Fruit fly (Drosophila melanogaster) whole organism, embryonic: Measurements from ENCODE around the gene IntS6.

Experiments used
- Antp ChIP-seq: fragments of 200-800 bp; sonication (Bioruptor generic); optimal IDR thresholded peaks from 3 replicates; lab custom pipeline; 2016; ENCODE audit warnings: missing biosample characterization, missing genetic modification characterization
- B-H1 ChIP-seq: fragments of 200-800 bp; sonication (Bioruptor generic); IDR thresholded peaks from 3 replicates; pipeline ENCODE4 v1.3.6; 2022; ENCODE audit warnings: missing biosample characterization, missing genetic modification characterization
- CG10267 ChIP-seq: fragments of 200-800 bp; sonication (Bioruptor generic); optimal IDR thresholded peaks from 2 replicates; lab custom pipeline; 2018; ENCODE audit warnings: missing biosample characterization, mild to moderate bottlenecking, missing genetic modification characterization, moderate library complexity
- CG12236 ChIP-seq: fragments of 200-800 bp; sonication (Bioruptor generic); optimal IDR thresholded peaks from 2 replicates; lab custom pipeline; 2016; ENCODE audit warnings: missing biosample characterization, missing genetic modification characterization
- CG12391 ChIP-seq: fragments of 200-800 bp; sonication (Bioruptor generic); optimal IDR thresholded peaks from 3 replicates; lab custom pipeline; 2018; ENCODE audit warnings: missing biosample characterization, mild to moderate bottlenecking, missing genetic modification characterization, moderate library complexity
- CG13424 ChIP-seq: fragments of 200-800 bp; sonication (Bioruptor generic); optimal IDR thresholded peaks from 2 replicates; lab custom pipeline; 2019; ENCODE audit warnings: missing biosample characterization, mild to moderate bottlenecking, missing genetic modification characterization, moderate library complexity
- CG14441 ChIP-seq: fragments of 200-800 bp; sonication (Bioruptor generic); IDR thresholded peaks from 2 replicates; pipeline ENCODE4 v1.3.6; 2022; ENCODE audit warnings: missing biosample characterization, missing genetic modification characterization
- CG1529 ChIP-seq: fragments of 200-800 bp; sonication (Bioruptor generic); optimal IDR thresholded peaks from 3 replicates; lab custom pipeline; 2018; ENCODE audit warnings: missing biosample characterization, missing genetic modification characterization
- CG17328 ChIP-seq: fragments of 200-800 bp; sonication (Bioruptor generic); IDR thresholded peaks from 2 replicates; pipeline ENCODE4 v1.3.6; 2022; ENCODE audit warnings: missing biosample characterization, missing genetic modification characterization
- CG18262 ChIP-seq: fragments of 200-800 bp; optimal IDR thresholded peaks from 3 replicates; lab custom pipeline; 2019; ENCODE audit warnings: missing biosample characterization, mild to moderate bottlenecking, missing genetic modification characterization, moderate library complexity
- CG18476 ChIP-seq: fragments of 200-800 bp; sonication (Bioruptor generic); optimal IDR thresholded peaks from 2 replicates; lab custom pipeline; 2016; ENCODE audit warnings: missing biosample characterization, mild to moderate bottlenecking, missing genetic modification characterization
- CG2712 ChIP-seq: fragments of 200-800 bp; optimal IDR thresholded peaks from 3 replicates; lab custom pipeline; 2019; ENCODE audit warnings: missing biosample characterization, mild to moderate bottlenecking, missing genetic modification characterization, moderate library complexity
- CG30403 ChIP-seq: fragments of 200-800 bp; sonication (Bioruptor generic); optimal IDR thresholded peaks from 3 replicates; lab custom pipeline; 2016; ENCODE audit warnings: missing biosample characterization, missing genetic modification characterization
- CG3407 ChIP-seq: fragments of 200-800 bp; sonication (Bioruptor generic); optimal IDR thresholded peaks from 2 replicates; lab custom pipeline; 2018; ENCODE audit warnings: missing biosample characterization, mild to moderate bottlenecking, missing genetic modification characterization
- CG4404 ChIP-seq: fragments of 200-800 bp; sonication (Bioruptor generic); IDR thresholded peaks from 2 replicates; pipeline ENCODE4 v1.3.6; 2022; ENCODE audit warnings: missing biosample characterization, missing genetic modification characterization
- CG7556 ChIP-seq: fragments of 200-800 bp; sonication (Bioruptor generic); optimal IDR thresholded peaks from 2 replicates; lab custom pipeline; 2017; ENCODE audit warnings: missing biosample characterization, mild to moderate bottlenecking, missing genetic modification characterization
- CG8924 ChIP-seq: fragments of 200-800 bp; optimal IDR thresholded peaks from 3 replicates; lab custom pipeline; 2019; ENCODE audit warnings: missing biosample characterization, mild to moderate bottlenecking, missing genetic modification characterization, moderate library complexity
- CG9932 ChIP-seq: fragments of 200-800 bp; sonication (Bioruptor generic); IDR thresholded peaks from 2 replicates; pipeline ENCODE4 v1.3.6; 2022; ENCODE audit warnings: missing biosample characterization, missing genetic modification characterization
- Dek ChIP-seq: fragments of 200-800 bp; sonication (Bioruptor generic); optimal IDR thresholded peaks from 3 replicates; lab custom pipeline; 2019; ENCODE audit warnings: missing biosample characterization, mild to moderate bottlenecking, missing genetic modification characterization, moderate library complexity
- Drgx ChIP-seq: fragments of 200-800 bp; sonication (Bioruptor generic); IDR thresholded peaks from 2 replicates; pipeline ENCODE4 v1.3.6; 2022; ENCODE audit warnings: missing biosample characterization, missing genetic modification characterization
- E2f2 ChIP-seq: fragments of 200-800 bp; sonication (Bioruptor generic); IDR thresholded peaks from 2 replicates; pipeline ENCODE4 v1.3.6; 2022; ENCODE audit warnings: missing biosample characterization, missing genetic modification characterization
- Hmr ChIP-seq: fragments of 200-800 bp; sonication (Bioruptor generic); optimal IDR thresholded peaks from 3 replicates; lab custom pipeline; 2017; ENCODE audit warnings: mild to moderate bottlenecking, missing biosample characterization, missing genetic modification reagents, missing genetic modification characterization
- Hr51 ChIP-seq, 2 experiments: fragments of 200-800 bp; sonication (Bioruptor generic); optimal IDR thresholded peaks; 2 replicates in 1 of 2; 3 replicates in 1 of 2; lab custom pipeline; 2016 to 2018; ENCODE audit warnings: missing biosample characterization in 2 of 2, missing genetic modification characterization in 2 of 2, mild to moderate bottlenecking in 1 of 2, moderate library complexity in 1 of 2
- MESR4 ChIP-seq: fragments of 200-800 bp; sonication (Bioruptor generic); optimal IDR thresholded peaks from 2 replicates; lab custom pipeline; 2018; ENCODE audit warnings: missing biosample characterization, mild to moderate bottlenecking, missing genetic modification characterization, moderate library complexity
- Med ChIP-seq: fragments of 200-800 bp; sonication (Bioruptor generic); peaks from one replicate; lab custom pipeline; 2016; ENCODE audit warnings: missing biosample characterization, missing genetic modification characterization, mild to moderate bottlenecking, inconsistent platforms, moderate library complexity
- Nf-YC ChIP-seq: fragments of 200-800 bp; optimal IDR thresholded peaks from 3 replicates; lab custom pipeline; 2019; ENCODE audit warnings: missing biosample characterization, mild to moderate bottlenecking, missing genetic modification characterization, moderate library complexity
- Oli ChIP-seq: fragments of 200-800 bp; sonication (Bioruptor generic); optimal IDR thresholded peaks from 2 replicates; lab custom pipeline; 2018; ENCODE audit warnings: missing biosample characterization, mild to moderate bottlenecking, missing genetic modification characterization, moderate library complexity
- PHDP ChIP-seq: fragments of 200-800 bp; sonication (Bioruptor generic); optimal IDR thresholded peaks from 3 replicates; lab custom pipeline; 2018; ENCODE audit warnings: missing biosample characterization, mild to moderate bottlenecking, missing genetic modification characterization, moderate library complexity
- Ptx1 ChIP-seq: fragments of 200-800 bp; sonication (Bioruptor generic); IDR thresholded peaks from 2 replicates; pipeline ENCODE4 v1.3.6; 2022; ENCODE audit warnings: missing biosample characterization, missing genetic modification characterization
- Rfx ChIP-seq: fragments of 200-800 bp; sonication (Bioruptor generic); IDR thresholded peaks from 2 replicates; pipeline ENCODE4 v1.3.6; 2022; ENCODE audit warnings: missing biosample characterization, missing genetic modification characterization
- Ssrp ChIP-seq: fragments of 200-800 bp; sonication (Bioruptor generic); optimal IDR thresholded peaks from 2 replicates; lab custom pipeline; 2018; ENCODE audit warnings: missing biosample characterization, mild to moderate bottlenecking, missing genetic modification characterization, moderate library complexity
- Xrp1 ChIP-seq: fragments of 200-800 bp; sonication (Bioruptor generic); IDR thresholded peaks from 2 replicates; pipeline ENCODE4 v1.3.6; 2022; ENCODE audit warnings: missing biosample characterization, missing genetic modification characterization
- bab2 ChIP-seq: fragments of 200-800 bp; sonication (Bioruptor generic); optimal IDR thresholded peaks from 2 replicates; lab custom pipeline; 2016; ENCODE audit warnings: missing biosample characterization, missing genetic modification characterization
- bsh ChIP-seq, 2 experiments: fragments of 200-800 bp; sonication (Bioruptor generic); optimal IDR thresholded peaks; 2 replicates each; lab custom pipeline; 2017 to 2018; ENCODE audit warnings: mild to moderate bottlenecking in 2 of 2, missing biosample characterization in 2 of 2, missing genetic modification characterization in 2 of 2, moderate library complexity in 1 of 2
- dmrt99B ChIP-seq: fragments of 200-800 bp; sonication (Bioruptor generic); optimal IDR thresholded peaks from 2 replicates; lab custom pipeline; 2018; ENCODE audit warnings: missing biosample characterization, mild to moderate bottlenecking, missing genetic modification characterization, moderate library complexity
- ems ChIP-seq: fragments of 200-800 bp; sonication (Bioruptor generic); optimal IDR thresholded peaks from 3 replicates; lab custom pipeline; 2016; ENCODE audit warnings: missing biosample characterization, missing genetic modification characterization
- fd64A ChIP-seq: fragments of 200-800 bp; sonication (Bioruptor generic); optimal IDR thresholded peaks from 3 replicates; lab custom pipeline; 2018; ENCODE audit warnings: missing biosample characterization, mild to moderate bottlenecking, missing genetic modification characterization
- gem ChIP-seq: fragments of 200-800 bp; sonication (Bioruptor generic); optimal IDR thresholded peaks from 2 replicates; lab custom pipeline; 2019; ENCODE audit warnings: missing biosample characterization, mild to moderate bottlenecking, missing genetic modification characterization, moderate library complexity
- grau ChIP-seq: fragments of 200-800 bp; optimal IDR thresholded peaks from 3 replicates; lab custom pipeline; 2019; ENCODE audit warnings: missing biosample characterization, mild to moderate bottlenecking, missing genetic modification characterization, moderate library complexity
- h ChIP-seq: fragments of >200 bp; optimal IDR thresholded peaks from 2 replicates; lab custom pipeline; 2017
- jigr1 ChIP-seq: fragments of 200-800 bp; sonication (Bioruptor generic); IDR thresholded peaks from 3 replicates; pipeline ENCODE4 v1.3.6; 2022; ENCODE audit warnings: missing biosample characterization, missing genetic modification characterization
- lbe ChIP-seq: fragments of 200-800 bp; sonication (Bioruptor generic); optimal IDR thresholded peaks from 2 replicates; lab custom pipeline; 2016; ENCODE audit warnings: missing biosample characterization, mild to moderate bottlenecking, missing genetic modification characterization
- lmd ChIP-seq: fragments of 200-800 bp; sonication (Bioruptor generic); IDR thresholded peaks from 2 replicates; pipeline ENCODE4 v1.3.6; 2022; ENCODE audit warnings: missing biosample characterization, missing genetic modification characterization
- org-1 ChIP-seq: fragments of 200-800 bp; sonication (Bioruptor generic); optimal IDR thresholded peaks from 2 replicates; lab custom pipeline; 2017; ENCODE audit warnings: missing biosample characterization, missing genetic modification characterization
- salm ChIP-seq: fragments of 200-800 bp; sonication (Bioruptor generic); optimal IDR thresholded peaks from 2 replicates; lab custom pipeline; 2018; ENCODE audit warnings: missing biosample characterization, mild to moderate bottlenecking, missing genetic modification characterization
- sc ChIP-seq, 3 experiments: fragments of >200 bp in 2 of 3; fragments of 200-800 bp in 1 of 3; sonication (Bioruptor generic) in 1 of 3; optimal IDR thresholded peaks; 2 replicates in 2 of 3; 3 replicates in 1 of 3; lab custom pipeline; 2017; ENCODE audit warnings: mild to moderate bottlenecking in 1 of 3, missing biosample characterization in 1 of 3, missing genetic modification characterization in 1 of 3, missing genetic modification reagents in 1 of 3
- seq ChIP-seq: fragments of 200-800 bp; sonication (Bioruptor generic); IDR thresholded peaks from 2 replicates; pipeline ENCODE4 v1.3.6; 2022; ENCODE audit warnings: missing biosample characterization, missing genetic modification characterization
- so ChIP-seq: fragments of 200-800 bp; sonication (Bioruptor generic); IDR thresholded peaks from 3 replicates; pipeline ENCODE4 v1.3.6; 2022; ENCODE audit warnings: missing biosample characterization, missing genetic modification characterization
- tgo ChIP-seq: fragments of 200-800 bp; sonication (Bioruptor generic); IDR thresholded peaks from 3 replicates; pipeline ENCODE4 v1.3.6; 2022; ENCODE audit warnings: missing biosample characterization, missing genetic modification characterization
- ttk ChIP-seq: fragments of 200-800 bp; sonication (Bioruptor generic); IDR thresholded peaks from 2 replicates; pipeline ENCODE4 v2.1.2; 2022; ENCODE audit warnings: missing biosample characterization, missing genetic modification characterization

IntS6 gene

dm6 chrX:5786559-5786958 lies 39.5 kb upstream of the IntS6 start (continued):
- TF ChIP-seq jigr1 (GFP tag; lab: Robert Waterston, UW) (no peak), salm (peak; percentile 49), Ptx1 (GFP tag; lab: Robert Waterston, UW) (peak; percentile 66), CG1529 (GFP tag; lab: Kevin White, UChicago) (peak; percentile 3), CG12236 (GFP tag; lab: Kevin White, UChicago) (no peak), bsh (GFP tag; optimal IDR thresholded peaks at IDR 0.05; lab: Kevin White, UChicago) (peak in 1 of 2 experiments; percentile 22), lbe (GFP tag; lab: Kevin White, UChicago) (peak; percentile 68), h (no peak), CG10267 (tag; lab: Kevin White, UChicago) (no peak), seq (GFP tag; lab: Robert Waterston, UW) (0 out of 2 replicates have a peak, but pooled peaks have one; percentile 37), Ssrp (tag; lab: Kevin White, UChicago) (peak; percentile 10), Xrp1 (peak; percentile 34; the same call in 1 of the 2 replicates), Nf-YC (tag; lab: Kevin White, UChicago) (no peak), B-H1 (GFP tag; lab: Robert Waterston, UW) (0 out of 3 replicates have a peak, but pooled peaks have one; percentile 11), tgo (GFP tag; lab: Robert Waterston, UW) (peak; percentile 29; the same call in 2 of the 3 replicates), CG14441 (GFP tag; lab: Robert Waterston, UW) (peak; percentile 43), dmrt99B (tag; lab: Kevin White, UChicago) (peak; percentile 72), PHDP (tag; lab: Kevin White, UChicago) (peak; percentile 37), CG4404 (GFP tag; lab: Robert Waterston, UW) (no peak), E2f2 (GFP tag; lab: Robert Waterston, UW) (peak; percentile 15; the same call in 1 of the 2 replicates), ttk (GFP tag; lab: Robert Waterston, UW) (0 out of 2 replicates have a peak, but pooled peaks have one; percentile 26), gem (tag; lab: Kevin White, UChicago) (peak; percentile 65), org-1 (GFP tag; lab: Kevin White, UChicago) (peak; percentile 1), CG9932 (no peak), bab2 (GFP tag; lab: Kevin White, UChicago) (no peak), CG12391 (peak; percentile 56), Drgx (peak; percentile 89), CG18262 (tag; lab: Kevin White, UChicago) (peak; percentile 58), sc (optimal IDR thresholded peaks at IDR 0.05; lab: Kevin White, UChicago) (no peak), sc (GFP tag; optimal IDR thresholded peaks at IDR 0.05; lab: Kevin White, UChicago) (no peak), Dek (tag; lab: Kevin White, UChicago) (peak; percentile 16), fd64A (no peak), Oli (peak; percentile 52), Med (GFP tag; lab: Kevin White, UChicago) (peak; percentile 41), MESR4 (GFP tag; lab: Kevin White, UChicago) (no peak), grau (peak; percentile 54), CG8924 (tag; lab: Kevin White, UChicago) (peak; percentile 48), so (peak; percentile 53; the same call in 1 of the 3 replicates), CG17328 (GFP tag; lab: Robert Waterston, UW) (peak; percentile 10; the same call in 1 of the 2 replicates), CG13424 (peak; percentile 45), CG7556 (peak; percentile 46), lmd (0 out of 2 replicates have a peak, but pooled peaks have one; percentile 21), Hr51 (GFP tag; optimal IDR thresholded peaks at IDR 0.05; lab: Kevin White, UChicago) (peak in 1 of 2 experiments; percentile 76), CG30403 (GFP tag; lab: Kevin White, UChicago) (peak; percentile 32), CG18476 (GFP tag; lab: Kevin White, UChicago) (no peak), ems (GFP tag; lab: Kevin White, UChicago) (peak; percentile 4), Antp (no peak), CG3407 (no peak), CG2712 (tag; lab: Kevin White, UChicago) (peak; percentile 53), Rfx (0 out of 2 replicates have a peak, but pooled peaks have one; percentile 21), Hmr (GFP tag; lab: Kevin White, UChicago) (peak; percentile 4)
